Fruit fly (Drosophila melanogaster) ovary, adult (tissue): ENCODE results near the gene betaCOP.

Source experiments
- CG17801 ChIP-seq: fragments of 200-800 bp; optimal IDR thresholded peaks from 2 replicates; lab custom pipeline; 2019; ENCODE audit warnings: missing biosample characterization, mild to moderate bottlenecking, missing genetic modification characterization, moderate library complexity; ENCODE audit not compliant: partially characterized antibody

The betaCOP gene

DNA sequence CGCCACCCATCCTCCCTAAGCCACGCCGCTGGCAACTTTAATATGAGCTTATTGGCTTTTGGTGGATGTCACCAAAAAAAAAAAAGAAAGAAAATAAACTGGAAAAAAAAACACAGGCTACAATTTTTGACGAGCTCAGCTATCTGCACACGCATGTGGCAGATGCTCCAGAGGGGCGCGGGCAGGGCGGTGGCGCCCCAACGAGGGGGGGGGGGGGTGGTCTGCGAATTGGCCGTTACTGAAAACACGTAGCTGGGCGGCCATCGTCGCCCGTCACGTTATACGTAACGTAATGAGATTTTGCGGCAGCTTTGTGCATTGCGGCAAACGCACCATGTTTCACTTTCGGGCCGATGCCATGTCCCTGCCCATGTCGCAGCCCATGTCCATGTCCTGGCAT lies 34.4 kb downstream of the betaCOP start:
- TF ChIP-seq CG17801: no peak

dm6 chrX:18347641-18348040 lies 37.4 kb downstream of the betaCOP start:
- TF ChIP-seq CG17801: no peak

- no peak for TF ChIP-seq CG17801
Observed at dm6 chrX:18341014-18341413, 44.0 kb downstream of the betaCOP start.
